Fruit fly (Drosophila melanogaster) whole organism: Measurements from ENCODE around the gene CG5194.

Experiments used
- CG8478 ChIP-seq: fragments of >200 bp; optimal IDR thresholded peaks from 2 replicates; lab custom pipeline; 2018; ENCODE audit warnings: inconsistent platforms
- Dll ChIP-seq: fragments of >200 bp; optimal IDR thresholded peaks from 2 replicates; lab custom pipeline; 2017
- EcR ChIP-seq, 2 experiments: fragments of >200 bp; optimal IDR thresholded peaks; 2 replicates each; lab custom pipeline; 2017; ENCODE audit warnings: missing biosample characterization in 2 of 2, missing genetic modification characterization in 2 of 2, missing genetic modification reagents in 2 of 2
- pan ChIP-seq: fragments of >200 bp; optimal IDR thresholded peaks from 2 replicates; lab custom pipeline; 2017
- psq ChIP-seq: fragments of >200 bp; optimal IDR thresholded peaks from 2 replicates; lab custom pipeline; 2017
- usp ChIP-seq: fragments of >200 bp; optimal IDR thresholded peaks from 2 replicates; lab custom pipeline; 2017; ENCODE audit warnings: missing biosample characterization, missing genetic modification characterization, mixed read lengths

DNA sequence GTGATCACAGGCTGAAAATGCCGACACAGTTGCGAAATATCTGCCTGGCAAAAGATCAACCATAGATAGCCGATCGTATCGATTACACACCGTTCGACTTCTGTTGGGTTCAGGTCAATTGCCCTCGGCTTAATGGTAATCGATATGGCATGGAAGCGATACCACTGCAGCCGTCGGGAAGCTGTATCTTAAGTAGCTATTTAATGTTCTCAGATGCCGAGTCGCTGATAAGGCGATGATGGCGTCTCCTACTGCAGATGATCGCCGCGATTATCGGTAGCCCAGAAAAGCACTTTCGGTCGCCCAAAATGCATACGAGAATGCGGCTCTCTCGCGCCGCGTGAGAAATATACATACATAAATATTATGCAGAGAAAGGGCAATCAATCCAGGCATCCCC is 28.0 kb upstream of the CG5194 start:
- TF ChIP-seq Dll (lab: Kevin White, UChicago): no peak
- TF ChIP-seq CG8478: no peak
- no peak for TF ChIP-seq pan
- no peak for TF ChIP-seq EcR (GFP tag; optimal IDR thresholded peaks at IDR 0.05; lab: Kevin White, UChicago)
- TF ChIP-seq usp (GFP tag; lab: Kevin White, UChicago): no peak
- no peak for TF ChIP-seq psq (lab: Kevin White, UChicago)
